Worm (Caenorhabditis elegans) whole organism, dauer: ENCODE measurements around the gene M04D8.4.
"Not testable (repeated sequence)": the region's sequence is repeated elsewhere in the genome, so short reads cannot be mapped to it uniquely, and the experiment has no call there.

Experiments used
- unc-62 ChIP-seq: sonication (generic microtip); optimal IDR thresholded peaks from 2 replicates; lab custom pipeline; 2017; ENCODE audit warnings: missing biosample characterization, missing genetic modification reagents, missing genetic modification characterization

The M04D8.4 gene

DNA sequence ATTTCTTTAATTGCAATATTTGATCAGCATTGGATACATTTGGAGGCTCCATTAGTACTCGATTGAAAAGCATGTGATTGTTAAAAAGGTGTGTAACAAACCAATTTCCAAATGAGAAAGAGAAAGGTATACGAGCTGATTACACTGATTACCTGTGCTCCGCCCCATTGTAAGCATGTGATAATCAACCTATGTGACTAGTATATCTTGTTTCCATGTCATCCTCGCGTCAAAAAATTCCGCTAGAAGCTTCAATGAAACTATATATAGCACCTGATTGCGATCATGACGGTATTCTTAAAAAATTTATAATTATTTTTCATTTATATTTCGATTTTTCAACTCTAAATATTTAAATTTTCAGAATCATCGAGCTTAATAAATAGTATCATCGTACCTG lies at the start of gene M04D8.4:
Gene M04D8.4 (minus strand): TSS at position 101 of the 400 bp plus-strand sequence.
- no peak for TF ChIP-seq unc-62 (GFP tag; lab: Kevin White, UChicago)

DNA sequence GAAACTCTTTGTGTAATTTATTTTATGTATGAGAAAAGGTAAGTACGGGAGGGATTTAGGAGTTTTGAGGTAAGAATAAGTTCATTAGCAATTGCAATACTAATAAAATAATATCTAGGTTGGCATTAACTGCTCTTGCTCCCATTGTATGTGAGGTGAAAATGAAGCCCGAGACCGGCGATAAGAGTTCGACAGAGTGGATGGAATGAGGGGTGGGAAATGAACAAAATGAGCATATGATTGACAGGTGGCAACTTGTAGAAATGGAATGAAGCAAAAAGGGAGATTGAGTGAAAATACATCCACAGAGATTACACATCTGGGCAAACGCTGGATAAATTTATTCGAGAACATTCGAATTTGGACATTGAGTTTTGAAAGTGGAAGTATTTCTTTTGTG lies 48.3 kb upstream of the M04D8.4 start:
- no peak for TF ChIP-seq unc-62 (GFP tag; lab: Kevin White, UChicago)

DNA sequence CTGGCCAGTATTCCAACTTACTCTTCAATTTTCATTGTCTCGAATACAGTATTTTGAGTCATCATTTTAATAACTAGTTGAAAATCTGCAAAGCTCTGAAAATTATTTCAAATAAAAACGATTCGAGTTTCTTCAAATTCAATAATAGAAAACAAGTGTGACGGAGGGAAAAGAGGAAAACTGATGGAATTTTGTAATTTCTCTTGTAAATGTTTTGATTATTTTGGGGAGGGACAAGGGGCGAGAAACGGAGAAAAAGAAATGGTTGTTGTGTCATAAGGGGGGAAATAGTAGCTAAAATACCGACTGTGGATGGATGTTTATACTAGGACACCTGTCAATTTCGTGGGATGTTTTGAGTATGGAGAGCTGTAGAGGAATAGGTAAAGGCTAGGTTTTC lies 47.7 kb upstream of the M04D8.4 start, which contains the start of gene T16G12.9:
Gene T16G12.9 (minus strand): TSS at position 101 of the 400 bp plus-strand sequence.
- TF ChIP-seq unc-62 (GFP tag; lab: Kevin White, UChicago), result no peak

DNA sequence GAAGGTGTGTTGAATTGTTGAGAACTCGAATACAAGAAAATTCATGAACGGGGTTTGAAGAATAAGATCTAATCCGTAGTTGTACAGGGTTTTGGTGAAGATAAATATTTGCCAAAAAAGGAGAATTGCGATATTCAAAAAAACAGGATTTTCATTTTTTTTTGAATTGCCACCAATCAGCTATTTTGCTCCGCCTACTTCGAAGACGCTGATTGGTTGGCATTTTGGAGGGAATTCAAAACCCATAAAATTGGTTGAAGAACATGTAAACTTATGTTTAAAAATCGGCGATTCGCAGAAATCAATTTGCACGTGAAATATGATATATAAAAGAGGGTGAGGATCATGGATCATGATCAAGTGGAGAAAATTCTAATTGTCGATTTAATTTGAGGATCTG lies 45.6 kb upstream of the M04D8.4 start:
- no peak for TF ChIP-seq unc-62 (GFP tag; lab: Kevin White, UChicago)

DNA sequence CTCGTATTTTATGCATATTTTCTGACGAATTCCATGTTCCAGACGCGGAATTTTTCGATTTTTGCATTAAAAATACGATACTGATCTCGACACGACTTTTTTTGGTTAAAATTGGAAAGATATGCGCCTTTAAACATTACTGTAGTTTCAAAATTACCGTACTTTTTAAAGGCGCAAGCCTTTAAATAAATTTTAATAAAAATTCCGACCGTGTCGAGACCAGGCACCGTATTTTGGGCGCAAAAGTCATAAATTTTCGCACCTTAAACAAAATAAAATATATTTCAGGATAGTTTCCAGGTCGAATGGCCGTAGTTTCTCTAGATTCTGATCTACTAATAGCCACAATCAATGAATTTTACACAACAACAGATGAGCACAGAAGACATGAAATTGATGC lies 38.8 kb upstream of the M04D8.4 start, which contains the start of gene T16G12.6:
Gene T16G12.6 (plus strand): TSS at position 301 of the 400 bp plus-strand sequence.
- no peak for TF ChIP-seq unc-62 (GFP tag; lab: Kevin White, UChicago)

DNA sequence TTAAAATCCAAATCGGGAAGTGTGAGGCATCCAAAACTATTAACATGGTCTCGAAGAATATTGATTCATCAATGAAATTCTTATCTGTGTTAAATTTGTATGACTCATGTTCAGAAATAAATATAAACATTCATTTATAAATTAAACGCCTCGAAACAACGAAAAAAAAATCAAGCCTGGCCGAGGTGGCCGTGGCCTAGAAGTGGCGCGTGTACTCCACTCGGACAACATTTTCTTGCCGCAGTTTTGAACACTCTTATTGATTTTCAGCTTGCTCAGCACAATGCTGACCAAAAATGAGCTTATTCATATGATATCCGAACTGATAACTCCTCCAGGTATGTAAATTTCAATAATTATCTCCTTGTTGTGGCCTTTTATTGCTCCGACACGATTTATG lies 33.7 kb upstream of the M04D8.4 start, which contains the start of gene ekl-6:
Gene ekl-6 (plus strand): TSS at position 265 of the 400 bp plus-strand sequence.
- TF ChIP-seq unc-62 (GFP tag; lab: Kevin White, UChicago), result no peak

DNA sequence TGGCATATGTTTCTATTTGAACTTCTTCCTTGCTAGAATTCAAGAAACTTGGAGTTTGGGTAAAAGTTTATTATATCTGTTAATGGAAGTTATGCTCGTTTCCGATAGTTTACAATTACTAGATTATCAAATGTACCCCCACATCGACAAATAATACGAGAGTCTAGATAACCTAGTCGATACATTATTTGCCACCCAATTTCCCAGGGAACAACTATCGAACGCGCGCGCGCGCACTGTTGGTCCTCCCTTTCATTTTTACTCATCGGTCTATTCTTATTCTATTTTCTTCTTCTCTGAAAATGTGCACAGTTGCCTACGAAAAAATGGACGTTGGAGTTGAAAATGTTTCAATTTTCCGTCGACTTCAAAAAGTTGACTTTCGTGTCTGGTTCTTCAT lies 30.1 kb upstream of the M04D8.4 start, which contains the start of gene T16G12.13:
Gene T16G12.13 (plus strand): TSS at position 293 of the 400 bp plus-strand sequence.
- no peak for TF ChIP-seq unc-62 (GFP tag; lab: Kevin White, UChicago)

DNA sequence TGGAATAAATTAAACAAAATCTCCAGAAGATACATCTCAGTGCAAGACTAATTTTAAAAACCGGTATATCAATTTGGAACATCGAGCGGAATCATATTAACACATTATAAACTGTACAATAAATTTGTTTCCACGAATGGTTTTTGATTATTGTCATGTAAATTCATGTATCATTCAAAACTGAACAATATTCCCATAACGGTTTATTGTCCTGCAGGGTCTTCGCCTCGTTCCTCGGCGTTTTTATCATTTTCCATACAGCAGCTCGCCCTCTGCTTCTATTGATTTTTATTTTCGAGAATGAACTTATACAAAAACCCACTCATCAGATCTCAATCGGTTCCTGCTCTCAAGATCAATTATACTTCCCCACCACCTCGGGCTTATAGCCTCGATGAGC lies 28.6 kb upstream of the M04D8.4 start, which contains the start of gene T16G12.8:
Gene T16G12.8 (plus strand): TSS at position 301 of the 400 bp plus-strand sequence.
- TF ChIP-seq unc-62 (GFP tag; lab: Kevin White, UChicago), result no peak

DNA sequence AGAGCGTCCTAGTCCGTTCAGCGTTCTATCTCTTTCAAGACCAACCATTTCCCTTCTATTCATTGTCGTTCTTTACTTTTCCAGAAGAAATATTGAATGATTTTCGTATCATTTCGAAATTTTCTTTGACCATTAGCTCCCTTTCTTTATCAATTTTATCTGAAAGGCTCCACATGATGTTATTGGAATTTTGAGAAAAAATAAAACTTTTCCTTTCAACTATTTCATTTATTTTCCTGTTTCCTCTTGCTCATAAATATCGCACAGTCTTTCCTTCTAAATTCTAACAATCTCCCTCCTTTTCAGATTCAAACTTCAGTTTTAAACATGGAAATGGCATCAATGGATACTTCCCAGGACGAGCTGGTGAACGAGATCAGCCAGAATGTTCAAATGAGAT lies 27.1 kb upstream of the M04D8.4 start, which contains the start of gene T16G12.4:
Gene T16G12.4 (plus strand): TSS at position 301 of the 400 bp plus-strand sequence.
- TF ChIP-seq unc-62 (GFP tag; lab: Kevin White, UChicago), result no peak

DNA sequence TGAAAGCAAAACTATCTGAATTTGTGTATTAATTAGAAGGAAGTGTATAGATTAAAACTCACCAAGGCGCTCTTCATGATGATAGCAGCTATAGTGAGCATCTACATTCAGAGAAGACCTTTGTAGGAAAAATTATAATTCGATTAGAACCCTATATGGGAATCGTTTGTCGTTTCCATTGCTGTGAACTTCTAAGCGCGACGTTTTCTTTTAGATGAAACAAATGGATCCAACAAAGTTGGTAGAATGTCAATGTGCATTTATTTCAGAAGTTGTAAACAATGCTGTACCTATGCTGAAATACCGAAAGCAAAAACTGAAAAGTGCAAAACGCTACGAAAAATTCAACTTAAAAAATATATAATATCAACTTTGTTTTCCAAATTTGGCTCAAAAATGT lies 25.6 kb upstream of the M04D8.4 start, which contains the start of gene T16G12.10:
Gene T16G12.10 (minus strand): TSS at position 101 of the 400 bp plus-strand sequence.
- TF ChIP-seq unc-62 (GFP tag; lab: Kevin White, UChicago), result no peak

DNA sequence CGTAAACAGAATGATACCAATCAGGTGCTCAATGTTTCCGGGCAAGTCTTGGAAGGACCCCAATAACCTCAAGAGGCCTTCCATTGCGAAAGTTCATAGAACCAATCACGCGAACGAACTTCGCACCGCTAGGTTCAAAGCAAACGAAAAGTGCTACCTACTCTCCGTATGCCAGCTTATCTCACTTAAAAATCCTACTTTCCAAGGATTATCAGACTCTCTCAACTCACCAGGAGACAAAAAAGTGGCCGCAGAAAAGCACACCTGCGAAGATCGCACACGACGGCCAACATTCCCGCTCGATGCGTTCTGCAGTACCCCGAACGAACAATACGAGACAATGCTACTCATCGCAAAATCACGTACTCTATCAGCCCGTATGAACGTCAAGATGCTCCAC lies 22.9 kb upstream of the M04D8.4 start, which contains the start of gene T16G12.12:
Gene T16G12.12 (plus strand): TSS at position 301 of the 400 bp plus-strand sequence.
- TF ChIP-seq unc-62 (GFP tag; lab: Kevin White, UChicago), result not testable (repeated sequence)

DNA sequence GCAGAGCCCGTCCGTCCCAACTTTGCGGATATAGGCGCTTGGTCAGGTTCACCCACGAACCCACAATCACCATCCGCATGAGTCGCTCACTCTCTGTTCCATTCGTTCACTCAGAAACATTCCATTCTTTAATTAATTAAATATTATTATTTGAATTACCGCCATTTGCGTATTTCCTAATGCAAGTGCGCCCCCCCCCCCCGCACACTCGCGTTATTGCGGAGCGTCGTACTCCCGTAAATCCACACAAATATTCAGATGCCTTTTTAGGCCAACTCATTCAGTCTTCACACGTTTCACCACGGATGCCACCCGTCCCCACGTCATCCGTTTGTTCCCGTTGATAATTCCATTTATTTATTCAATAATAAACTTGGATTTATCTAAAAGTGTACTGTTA lies 19.9 kb upstream of the M04D8.4 start, which contains the start of gene T16G12.3:
Gene T16G12.3 (plus strand): TSS at position 301 of the 400 bp plus-strand sequence.
- TF ChIP-seq unc-62 (GFP tag; lab: Kevin White, UChicago), result not testable (repeated sequence)

DNA sequence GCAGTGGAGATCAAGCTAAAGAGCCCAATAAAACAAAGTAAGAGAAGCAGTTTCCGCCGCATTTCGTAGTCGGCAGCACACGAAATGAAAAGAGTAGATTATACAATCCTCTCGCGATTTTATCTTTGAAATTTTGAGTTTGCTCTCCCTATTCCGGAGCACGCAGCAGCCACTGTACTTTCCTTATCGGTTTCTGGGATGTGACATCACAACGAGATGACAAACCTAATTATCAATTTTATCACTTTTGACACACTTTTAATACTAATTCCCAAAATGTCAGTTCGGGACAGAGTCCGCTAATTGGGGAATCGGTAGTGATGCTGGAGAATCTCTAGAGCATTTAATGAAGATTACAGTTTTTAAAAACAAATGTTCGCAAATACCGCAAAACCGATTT lies 19.2 kb upstream of the M04D8.4 start, which contains the start of gene T16G12.1:
Gene T16G12.1 (minus strand): TSS at position 176 of the 400 bp plus-strand sequence.
- no peak for TF ChIP-seq unc-62 (GFP tag; lab: Kevin White, UChicago)

DNA sequence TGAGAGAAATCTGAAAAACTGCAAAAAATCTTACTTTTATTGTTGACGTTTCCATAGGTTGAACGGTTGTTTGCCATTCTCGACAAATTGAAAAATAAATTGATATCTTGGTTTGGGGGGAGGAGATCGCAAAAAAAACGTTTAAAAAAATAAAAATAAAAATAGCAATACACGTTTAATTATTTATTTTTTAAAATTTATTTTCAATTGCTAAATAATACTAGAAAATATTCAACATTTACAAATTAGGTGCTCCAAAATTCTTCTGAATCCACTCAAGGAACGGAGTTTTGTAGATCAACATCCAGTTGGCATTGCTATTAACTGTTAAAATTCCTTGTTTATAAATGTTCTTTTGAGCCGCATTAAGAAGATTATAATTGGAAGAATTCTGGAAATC lies 9.6 kb upstream of the M04D8.4 start, which contains the start of gene T16G12.7:
Gene T16G12.7 (minus strand): TSS at position 101 of the 400 bp plus-strand sequence.
- TF ChIP-seq unc-62 (GFP tag; lab: Kevin White, UChicago), result no peak

DNA sequence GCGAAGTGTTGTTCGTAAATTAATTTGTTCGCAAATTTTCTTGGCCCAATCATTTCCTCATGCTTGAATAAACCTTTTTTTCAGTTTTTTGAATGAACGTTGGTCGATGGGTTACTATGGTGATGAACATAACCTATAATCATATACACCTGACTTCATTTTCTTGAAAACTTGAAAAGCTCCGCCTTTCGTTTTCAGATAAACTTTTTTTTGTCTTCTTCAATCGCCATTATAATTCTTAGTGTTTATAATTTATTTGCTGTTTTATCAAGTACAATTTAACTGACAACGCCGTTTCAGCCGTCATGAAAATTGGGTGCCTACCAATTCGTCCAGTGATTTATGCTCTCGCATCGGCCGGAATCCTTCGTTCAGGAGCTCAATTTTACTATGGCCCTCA lies 6.7 kb upstream of the M04D8.4 start, which contains the start of gene M04D8.7:
Gene M04D8.7 (plus strand): TSS at position 301 of the 400 bp plus-strand sequence.
- no peak for TF ChIP-seq unc-62 (GFP tag; lab: Kevin White, UChicago)

DNA sequence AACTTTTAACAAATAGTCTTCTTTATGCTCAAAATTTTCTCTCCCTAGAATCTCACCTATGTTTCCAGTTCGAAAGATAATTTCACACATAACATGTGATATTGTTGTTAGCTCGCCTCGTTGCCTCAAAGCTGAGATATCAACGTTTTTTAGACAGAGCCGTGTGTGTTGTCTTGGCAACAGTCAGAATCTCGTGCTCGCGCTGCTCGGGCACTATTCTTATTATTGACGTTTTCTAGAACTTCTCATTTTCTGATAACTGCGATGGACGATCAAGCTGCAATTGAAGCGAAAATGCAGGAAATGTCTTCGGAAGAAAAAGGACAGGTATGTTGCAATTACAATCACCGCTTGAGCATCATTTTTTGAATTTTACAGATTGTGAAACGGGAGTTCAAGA lies 5.3 kb upstream of the M04D8.4 start, which contains the start of gene xbx-3:
Gene xbx-3 (plus strand): TSS at position 163 of the 400 bp plus-strand sequence.
- TF ChIP-seq unc-62 (GFP tag; lab: Kevin White, UChicago), result no peak

DNA sequence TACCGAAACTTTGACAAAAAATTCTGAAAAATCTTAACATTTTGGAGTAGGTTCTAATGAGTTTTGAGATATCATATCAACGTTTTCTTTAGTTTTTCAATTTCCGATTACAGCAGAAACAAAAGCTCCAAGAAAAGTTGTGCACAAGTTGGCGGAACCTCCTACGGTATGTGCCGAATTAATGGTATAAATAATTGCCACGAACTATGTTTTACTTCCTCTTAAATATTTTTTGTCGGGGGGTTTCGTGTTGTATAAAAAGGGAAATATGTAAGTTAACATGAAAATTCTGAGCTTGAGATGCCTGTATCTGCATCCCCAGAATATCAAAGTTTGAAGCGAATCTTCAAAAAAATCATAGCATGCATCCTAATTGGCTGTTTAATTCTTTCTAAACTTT lies 3.4 kb upstream of the M04D8.4 start, which contains the start of gene M04D8.8:
Gene M04D8.8 (plus strand): TSS at position 301 of the 400 bp plus-strand sequence.
- no peak for TF ChIP-seq unc-62 (GFP tag; lab: Kevin White, UChicago)
